Worm (Caenorhabditis elegans): ENCODE data around the gene str-79.

DNA sequence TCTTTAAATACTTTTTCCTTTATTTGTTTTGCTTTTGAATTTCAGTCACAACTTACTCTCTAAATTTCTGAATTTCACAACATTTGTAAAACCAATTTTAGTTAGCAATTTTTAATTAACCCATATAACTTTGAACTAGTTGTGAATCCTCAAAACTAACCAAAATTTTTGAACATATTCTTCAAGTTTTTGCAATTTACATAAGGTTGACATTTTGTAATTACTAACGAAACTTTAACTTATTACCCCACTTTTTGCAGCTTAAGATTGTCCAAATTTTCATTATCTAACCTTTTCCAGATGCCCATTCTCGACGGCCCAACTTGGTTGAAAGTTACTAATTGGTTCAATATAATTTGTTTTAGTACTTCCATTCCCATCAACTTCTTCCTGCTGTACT lies at the start of gene str-79:
- TF ChIP-seq zag-1 (tag; optimal IDR thresholded peaks at IDR 0.05): no peak
- no peak for TF ChIP-seq nhr-28 (tag; optimal IDR thresholded peaks at IDR 0.05)
- no peak for TF ChIP-seq ztf-4 (tag; optimal IDR thresholded peaks at IDR 0.05)
- TF ChIP-seq lin-39 (tag; optimal IDR thresholded peaks at IDR 0.05): no peak
- no peak for TF ChIP-seq nhr-12 (tag; optimal IDR thresholded peaks at IDR 0.05)
- TF ChIP-seq skn-1 (tag; optimal IDR thresholded peaks at IDR 0.05): no peak

Measured in whole organism, L3 larva.